Worm (Caenorhabditis elegans) whole organism, late embryonic: ENCODE results near the gene tars-1.

Experiments used
- C38D4.7 ChIP-seq: fragments of 200-800 bp; sonication (Bioruptor generic); optimal IDR thresholded peaks from 2 replicates; lab custom pipeline; 2018; ENCODE audit warnings: mild to moderate bottlenecking, missing genetic modification characterization, moderate library complexity, missing compliant biosample characterization
- F13H6.1 ChIP-seq: sonication (generic microtip); optimal IDR thresholded peaks from 2 replicates; lab custom pipeline; 2016; ENCODE audit warnings: missing genetic modification characterization, missing compliant biosample characterization
- K02D7.2 ChIP-seq: sonication (generic microtip); optimal IDR thresholded peaks from 2 replicates; lab custom pipeline; 2017; ENCODE audit warnings: mild to moderate bottlenecking, missing genetic modification characterization, missing compliant biosample characterization
- K09A11.1 ChIP-seq: sonication (generic microtip); optimal IDR thresholded peaks from 2 replicates; lab custom pipeline; 2017; ENCODE audit warnings: antibody characterized with exemption, mild to moderate bottlenecking, missing genetic modification characterization, missing compliant biosample characterization; ENCODE audit not compliant: insufficient read depth
- ahr-1 ChIP-seq: sonication (generic microtip); optimal IDR thresholded peaks from 2 replicates; lab custom pipeline; 2016; ENCODE audit warnings: missing genetic modification characterization, missing compliant biosample characterization
- ama-1 ChIP-seq: fragments of 150-350 bp; optimal IDR thresholded peaks from 2 replicates; lab custom pipeline; 2014
- ceh-14 ChIP-seq: sonication (generic microtip); optimal IDR thresholded peaks from 2 replicates; lab custom pipeline; 2016; ENCODE audit warnings: missing genotype, missing genetic modification characterization, missing compliant biosample characterization
- ceh-18 ChIP-seq: sonication (generic microtip); optimal IDR thresholded peaks from 2 replicates; lab custom pipeline; 2016; ENCODE audit warnings: missing genetic modification characterization, missing compliant biosample characterization
- ceh-19 ChIP-seq: fragments of 200-800 bp; sonication (Bioruptor generic); optimal IDR thresholded peaks from 2 replicates; lab custom pipeline; 2018; ENCODE audit warnings: mild to moderate bottlenecking, missing genetic modification characterization, missing compliant biosample characterization
- ceh-2 ChIP-seq: sonication (generic microtip); optimal IDR thresholded peaks from 2 replicates; lab custom pipeline; 2016; ENCODE audit warnings: missing genotype, missing genetic modification characterization, missing compliant biosample characterization
- ceh-22 ChIP-seq: sonication (generic microtip); optimal IDR thresholded peaks from 2 replicates; lab custom pipeline; 2017; ENCODE audit warnings: missing biosample characterization, missing genetic modification characterization
- ceh-24 ChIP-seq: sonication (generic microtip); optimal IDR thresholded peaks from 2 replicates; lab custom pipeline; 2016; ENCODE audit warnings: mild to moderate bottlenecking, missing genetic modification characterization, missing compliant biosample characterization
- ceh-31 ChIP-seq: sonication (generic microtip); optimal IDR thresholded peaks from 2 replicates; lab custom pipeline; 2016; ENCODE audit warnings: missing genetic modification characterization, missing compliant biosample characterization
- ceh-45 ChIP-seq: fragments of 200-800 bp; sonication (Bioruptor generic); IDR thresholded peaks from 2 replicates; pipeline ENCODE4 v1.3.6; 2022; ENCODE audit warnings: missing genetic modification reagents, missing genetic modification characterization, missing compliant biosample characterization
- ceh-48 ChIP-seq: sonication (generic microtip); optimal IDR thresholded peaks from 2 replicates; lab custom pipeline; 2016; ENCODE audit warnings: missing genetic modification characterization, inconsistent platforms, missing compliant biosample characterization
- che-1 ChIP-seq: sonication (generic microtip); optimal IDR thresholded peaks from 2 replicates; lab custom pipeline; 2016; ENCODE audit warnings: mild to moderate bottlenecking, missing genetic modification characterization, missing compliant biosample characterization
- elt-2 ChIP-seq: sonication (generic microtip); optimal IDR thresholded peaks from 2 replicates; lab custom pipeline; 2016; ENCODE audit warnings: missing genetic modification reagents, missing genetic modification characterization, missing compliant biosample characterization
- eyg-1 ChIP-seq: sonication (generic microtip); optimal IDR thresholded peaks from 2 replicates; lab custom pipeline; 2016; ENCODE audit warnings: missing genotype, missing genetic modification characterization, missing compliant biosample characterization
- fax-1 ChIP-seq: sonication (generic microtip); optimal IDR thresholded peaks from 2 replicates; lab custom pipeline; 2016; ENCODE audit warnings: missing genotype, missing genetic modification characterization, missing compliant biosample characterization
- fkh-10 ChIP-seq: fragments of 150-350 bp; optimal IDR thresholded peaks from 2 replicates; lab custom pipeline; 2014; ENCODE audit warnings: missing biosample characterization, missing genetic modification reagents, missing genetic modification characterization
- fkh-6 ChIP-seq: sonication (generic microtip); optimal IDR thresholded peaks from 2 replicates; lab custom pipeline; 2016; ENCODE audit warnings: missing genetic modification characterization, missing compliant biosample characterization
- gmeb-2 ChIP-seq: sonication (generic microtip); optimal IDR thresholded peaks from 2 replicates; lab custom pipeline; 2016; ENCODE audit warnings: missing genetic modification characterization, inconsistent platforms, missing compliant biosample characterization
- hlh-15 ChIP-seq: sonication (generic microtip); optimal IDR thresholded peaks from 2 replicates; lab custom pipeline; 2016; ENCODE audit warnings: missing genetic modification characterization, missing compliant biosample characterization
- hlh-6 ChIP-seq: sonication (generic microtip); optimal IDR thresholded peaks from 2 replicates; lab custom pipeline; 2016; ENCODE audit warnings: missing genotype, missing genetic modification characterization, missing compliant biosample characterization
- lin-11 ChIP-seq: fragments of 200-800 bp; sonication (Bioruptor generic); optimal IDR thresholded peaks from 2 replicates; lab custom pipeline; 2018; ENCODE audit warnings: mild to moderate bottlenecking, missing genetic modification characterization, missing compliant biosample characterization
- madf-2 ChIP-seq: sonication (generic microtip); optimal IDR thresholded peaks from 2 replicates; lab custom pipeline; 2017; ENCODE audit warnings: missing genetic modification characterization, missing compliant biosample characterization
- mec-3 ChIP-seq: sonication (generic microtip); optimal IDR thresholded peaks from 2 replicates; lab custom pipeline; 2016; ENCODE audit warnings: borderline replicate concordance, missing genetic modification characterization, missing compliant biosample characterization
- nfya-1 ChIP-seq: sonication (generic microtip); optimal IDR thresholded peaks from 2 replicates; lab custom pipeline; 2017; ENCODE audit warnings: missing genetic modification characterization, mild to moderate bottlenecking, missing compliant biosample characterization, antibody characterized with exemption, moderate library complexity
- nhr-232 ChIP-seq: sonication (generic microtip); optimal IDR thresholded peaks from 2 replicates; lab custom pipeline; 2016; ENCODE audit warnings: missing genetic modification characterization, missing compliant biosample characterization
- npax-4 ChIP-seq: sonication (generic microtip); optimal IDR thresholded peaks from 2 replicates; lab custom pipeline; 2016; ENCODE audit warnings: missing genetic modification characterization, missing compliant biosample characterization
- pat-9 ChIP-seq: fragments of 200-800 bp; sonication (Bioruptor generic); optimal IDR thresholded peaks from 2 replicates; lab custom pipeline; 2018; ENCODE audit warnings: mild to moderate bottlenecking, missing genetic modification characterization, moderate library complexity, missing compliant biosample characterization
- pax-1 ChIP-seq: fragments of 150-350 bp; optimal IDR thresholded peaks from 2 replicates; lab custom pipeline; 2014; ENCODE audit warnings: missing biosample characterization, missing genetic modification characterization
- pros-1 ChIP-seq: fragments of 150-350 bp; optimal IDR thresholded peaks from 2 replicates; lab custom pipeline; 2014; ENCODE audit warnings: missing biosample characterization, missing genetic modification reagents, missing genetic modification characterization
- ref-2 ChIP-seq: sonication (generic microtip); optimal IDR thresholded peaks from 2 replicates; lab custom pipeline; 2016; ENCODE audit warnings: missing genetic modification characterization, missing compliant biosample characterization
- rnt-1 ChIP-seq: sonication (generic microtip); optimal IDR thresholded peaks from 2 replicates; lab custom pipeline; 2016; ENCODE audit warnings: missing genetic modification characterization, missing compliant biosample characterization
- sdc-2 ChIP-seq: sonication (generic microtip); optimal IDR thresholded peaks from 2 replicates; lab custom pipeline; 2016; ENCODE audit warnings: missing genotype, missing genetic modification characterization, missing compliant biosample characterization
- sox-2 ChIP-seq: fragments of 200-800 bp; sonication (Bioruptor generic); IDR thresholded peaks from 2 replicates; pipeline ENCODE4 v1.3.6; 2022; ENCODE audit warnings: missing genetic modification reagents, missing genetic modification characterization, missing compliant biosample characterization
- tbx-2 ChIP-seq: sonication (generic microtip); optimal IDR thresholded peaks from 2 replicates; lab custom pipeline; 2016; ENCODE audit warnings: missing genetic modification characterization, missing compliant biosample characterization
- tbx-7 ChIP-seq: sonication (generic microtip); optimal IDR thresholded peaks from 2 replicates; lab custom pipeline; 2016; ENCODE audit warnings: missing genotype, missing genetic modification characterization, missing compliant biosample characterization
- unc-42 ChIP-seq: sonication (generic microtip); optimal IDR thresholded peaks from 2 replicates; lab custom pipeline; 2016; ENCODE audit warnings: missing genotype, missing genetic modification characterization, missing compliant biosample characterization
- unc-55 ChIP-seq: sonication (generic microtip); optimal IDR thresholded peaks from 2 replicates; lab custom pipeline; 2017; ENCODE audit warnings: missing biosample characterization, missing genetic modification reagents, missing genetic modification characterization
- ztf-16 ChIP-seq: sonication (generic microtip); optimal IDR thresholded peaks from 2 replicates; lab custom pipeline; 2017; ENCODE audit warnings: missing genetic modification characterization, missing compliant biosample characterization

tars-1 gene

ce11 chrII:11709464-11709863 is 14.0 kb upstream of the tars-1 start, which contains the start of gene fcmt-1:
TSS of gene fcmt-1 (minus strand) at chrII:11709564.
- no peak for TF ChIP-seq sdc-2 (tag; lab: Kevin White, UChicago)
- TF ChIP-seq ceh-22 (tag; lab: Kevin White, UChicago): no peak
- TF ChIP-seq ceh-24 (tag; lab: Kevin White, UChicago): no peak
- TF ChIP-seq ceh-31 (tag; lab: Kevin White, UChicago): no peak
- TF ChIP-seq sox-2 (GFP tag; lab: Robert Waterston, UW): no peak
- TF ChIP-seq ahr-1 (tag; lab: Kevin White, UChicago): no peak
- no peak for TF ChIP-seq unc-42 (tag; lab: Kevin White, UChicago)
- no peak for TF ChIP-seq ceh-2 (tag; lab: Kevin White, UChicago)
- TF ChIP-seq pros-1 (tag; lab: Kevin White, UChicago): no peak
- TF ChIP-seq che-1 (tag; lab: Kevin White, UChicago): no peak
- TF ChIP-seq gmeb-2 (tag; lab: Kevin White, UChicago): no peak
- no peak for TF ChIP-seq nfya-1
- no peak for TF ChIP-seq nhr-232 (tag; lab: Kevin White, UChicago)
- TF ChIP-seq C38D4.7 (GFP tag; lab: Kevin White, UChicago): no peak
- no peak for TF ChIP-seq ceh-45
- TF ChIP-seq unc-55 (GFP tag; lab: Kevin White, UChicago): no peak
- TF ChIP-seq K09A11.1 (tag; lab: Kevin White, UChicago): no peak
- TF ChIP-seq tbx-7: no peak
- no peak for TF ChIP-seq ceh-19 (GFP tag; lab: Kevin White, UChicago)
- no peak for TF ChIP-seq fkh-6 (tag; lab: Kevin White, UChicago)

- TF ChIP-seq ahr-1 (tag; lab: Kevin White, UChicago) (no peak), ceh-45 (no peak), nhr-232 (tag; lab: Kevin White, UChicago) (no peak), hlh-15 (tag; lab: Kevin White, UChicago) (no peak), hlh-6 (no peak), npax-4 (tag; lab: Kevin White, UChicago) (no peak), ama-1 (lab: Kevin White, UChicago) (no peak), pax-1 (tag; lab: Kevin White, UChicago) (no peak), che-1 (tag; lab: Kevin White, UChicago) (no peak), rnt-1 (no peak), ceh-19 (GFP tag; lab: Kevin White, UChicago) (no peak), fkh-10 (no peak), pros-1 (tag; lab: Kevin White, UChicago) (no peak)
These were observed 10.3 kb upstream of the tars-1 start, which contains the start of gene VF13D12L.3 for ce11 chrII:11705787-11706186. TSS of gene VF13D12L.3 (plus strand) at chrII:11706009.

ce11 chrII:11700635-11701034 is 5.2 kb upstream of the tars-1 start:
- no peak for TF ChIP-seq eyg-1 (tag; lab: Kevin White, UChicago)
- TF ChIP-seq fkh-10: no peak
- no peak for TF ChIP-seq lin-11 (tag; lab: Kevin White, UChicago)
- no peak for TF ChIP-seq nfya-1
- no peak for TF ChIP-seq ztf-16 (tag; lab: Kevin White, UChicago)
- no peak for TF ChIP-seq elt-2 (tag; lab: Kevin White, UChicago)
- no peak for TF ChIP-seq K02D7.2
- no peak for TF ChIP-seq ceh-45
- no peak for TF ChIP-seq fax-1 (tag; lab: Kevin White, UChicago)
- no peak for TF ChIP-seq ama-1 (lab: Kevin White, UChicago)
- no peak for TF ChIP-seq ceh-24 (tag; lab: Kevin White, UChicago)
- no peak for TF ChIP-seq K09A11.1 (tag; lab: Kevin White, UChicago)
- TF ChIP-seq ceh-2 (tag; lab: Kevin White, UChicago): no peak
- TF ChIP-seq ceh-18 (tag; lab: Kevin White, UChicago): no peak
- no peak for TF ChIP-seq tbx-2

ce11 chrII:11700200-11700599 is 4.7 kb upstream of the tars-1 start, which contains the start of gene inos-1:
TSS of gene inos-1 (minus strand) at chrII:11700300.
- no peak for TF ChIP-seq K09A11.1 (tag; lab: Kevin White, UChicago)
- no peak for TF ChIP-seq F13H6.1
- no peak for TF ChIP-seq fax-1 (tag; lab: Kevin White, UChicago)
- TF ChIP-seq ahr-1 (tag; lab: Kevin White, UChicago): no peak
- TF ChIP-seq fkh-10: no peak
- TF ChIP-seq mec-3 (tag; lab: Kevin White, UChicago): no peak
- TF ChIP-seq pat-9 (tag; lab: Kevin White, UChicago): no peak
- TF ChIP-seq ceh-48 (tag; lab: Kevin White, UChicago): no peak
- TF ChIP-seq ceh-14 (tag; lab: Kevin White, UChicago): no peak
- TF ChIP-seq ceh-19 (GFP tag; lab: Kevin White, UChicago): no peak
- no peak for TF ChIP-seq ceh-18 (tag; lab: Kevin White, UChicago)
- TF ChIP-seq madf-2 (tag; lab: Kevin White, UChicago): no peak
- TF ChIP-seq unc-42 (tag; lab: Kevin White, UChicago): no peak
- TF ChIP-seq ref-2 (tag; lab: Kevin White, UChicago): no peak
- TF ChIP-seq, all 69 proteins: peak for 0
